Worm (Caenorhabditis elegans) whole organism, young adult: ENCODE measurements around the gene T24E12.3.

Experiments
- C17E4.6 ChIP-seq: fragments of 200-800 bp; sonication (Bioruptor generic); IDR thresholded peaks from 2 replicates; pipeline ENCODE4 v1.3.6; 2022; ENCODE audit warnings: missing genetic modification reagents, missing genetic modification characterization, missing compliant biosample characterization
- D2030.7 ChIP-seq: fragments of 200-800 bp; sonication (Bioruptor generic); IDR thresholded peaks from 2 replicates; pipeline ENCODE4 v1.3.6; 2022; ENCODE audit warnings: missing genetic modification reagents, missing genetic modification characterization, missing compliant biosample characterization
- F55B11.4 ChIP-seq: sonication (generic microtip); optimal IDR thresholded peaks from 2 replicates; lab custom pipeline; 2016; ENCODE audit warnings: missing compliant biosample characterization, missing genetic modification characterization, borderline replicate concordance; ENCODE audit not compliant: insufficient read depth
- F57A8.1 ChIP-seq: fragments of 200-800 bp; sonication (Bioruptor generic); optimal IDR thresholded peaks from 2 replicates; lab custom pipeline; 2018; ENCODE audit warnings: mild to moderate bottlenecking, missing genetic modification characterization, moderate library complexity, missing compliant biosample characterization
- F57C9.4 ChIP-seq: sonication (generic microtip); optimal IDR thresholded peaks from 2 replicates; lab custom pipeline; 2017; ENCODE audit warnings: mild to moderate bottlenecking, missing genetic modification characterization, missing compliant biosample characterization
- T07F8.4 ChIP-seq: sonication (generic microtip); optimal IDR thresholded peaks from 2 replicates; lab custom pipeline; 2016; ENCODE audit warnings: mild to moderate bottlenecking, missing genetic modification characterization, moderate library complexity, missing compliant biosample characterization
- Y56A3A.18 ChIP-seq: fragments of 200-800 bp; sonication (Bioruptor generic); IDR thresholded peaks from 2 replicates; pipeline ENCODE4 v1.3.6; 2022; ENCODE audit warnings: missing genetic modification reagents, missing genetic modification characterization, missing compliant biosample characterization
- akir-1 ChIP-seq: fragments of 200-800 bp; sonication (Bioruptor generic); optimal IDR thresholded peaks from 2 replicates; lab custom pipeline; 2018; ENCODE audit warnings: mild to moderate bottlenecking, missing genetic modification characterization, moderate library complexity, missing compliant biosample characterization
- aptf-2 ChIP-seq: fragments of 200-800 bp; sonication (Bioruptor generic); conservative IDR thresholded peaks from 2 replicates; pipeline ENCODE4 v1.3.6; 2022; ENCODE audit warnings: missing genetic modification reagents, missing genetic modification characterization, missing compliant biosample characterization
- attf-6 ChIP-seq: fragments of 200-800 bp; sonication (Bioruptor generic); IDR thresholded peaks from 2 replicates; pipeline ENCODE4 v1.3.6; 2022; ENCODE audit warnings: missing genetic modification reagents, missing genetic modification characterization, missing compliant biosample characterization
- bed-2 ChIP-seq: fragments of 200-800 bp; sonication (Bioruptor generic); IDR thresholded peaks from 2 replicates; pipeline ENCODE4 v1.3.6; 2022; ENCODE audit warnings: missing genetic modification reagents, missing genetic modification characterization, missing compliant biosample characterization
- cebp-1 ChIP-seq, 2 experiments: fragments of 200-800 bp in 1 of 2; sonication (Bioruptor generic) in 1 of 2; sonication (generic microtip) in 1 of 2; IDR thresholded peaks in 1 of 2; optimal IDR thresholded peaks in 1 of 2; 2 replicates each; pipeline versions ENCODE4 v1.3.6 to Lab custom; 2017 to 2022; ENCODE audit warnings: missing compliant biosample characterization in 2 of 2, missing genetic modification characterization in 2 of 2, mild to moderate bottlenecking in 1 of 2, missing genetic modification reagents in 1 of 2, moderate library complexity in 1 of 2
- chd-7 ChIP-seq: sonication (generic microtip); optimal IDR thresholded peaks from 2 replicates; lab custom pipeline; 2016; ENCODE audit warnings: mild to moderate bottlenecking, missing genetic modification characterization, moderate library complexity, missing compliant biosample characterization
- dpff-1 ChIP-seq: sonication (generic microtip); optimal IDR thresholded peaks from 2 replicates; lab custom pipeline; 2017; ENCODE audit warnings: mild to moderate bottlenecking, missing genetic modification characterization, missing compliant biosample characterization
- egl-18 ChIP-seq: fragments of 200-800 bp; sonication (Bioruptor generic); IDR thresholded peaks from 2 replicates; pipeline ENCODE4 v1.3.6; 2022; ENCODE audit warnings: missing genetic modification reagents, missing genetic modification characterization, missing compliant biosample characterization
- egl-44 ChIP-seq: fragments of 200-800 bp; sonication (Bioruptor generic); IDR thresholded peaks from 2 replicates; pipeline ENCODE4 v1.3.6; 2022; ENCODE audit warnings: missing genetic modification reagents, missing genetic modification characterization, missing compliant biosample characterization
- hlh-12 ChIP-seq: sonication (generic microtip); optimal IDR thresholded peaks from 2 replicates; lab custom pipeline; 2016; ENCODE audit warnings: missing genetic modification characterization, missing compliant biosample characterization
- hlh-26 ChIP-seq: fragments of 200-800 bp; sonication (Bioruptor generic); conservative IDR thresholded peaks from 2 replicates; pipeline ENCODE4 v1.3.6; 2022; ENCODE audit warnings: missing genetic modification reagents, missing genetic modification characterization, missing compliant biosample characterization
- let-526 ChIP-seq: fragments of 200-800 bp; sonication (Bioruptor generic); IDR thresholded peaks from 2 replicates; pipeline ENCODE4 v1.3.6; 2022; ENCODE audit warnings: missing genetic modification reagents, missing genetic modification characterization, missing compliant biosample characterization
- let-607 ChIP-seq, 2 experiments: fragments of 200-800 bp in 1 of 2; sonication (Bioruptor generic) in 1 of 2; sonication (generic microtip) in 1 of 2; optimal IDR thresholded peaks; 2 replicates each; lab custom pipeline; 2016 to 2018; ENCODE audit warnings: mild to moderate bottlenecking in 2 of 2, missing compliant biosample characterization in 2 of 2, missing genetic modification characterization in 2 of 2, moderate library complexity in 2 of 2, missing genotype in 1 of 2
- lin-26 ChIP-seq: fragments of 200-800 bp; sonication (Bioruptor generic); IDR thresholded peaks from 2 replicates; pipeline ENCODE4 v1.3.6; 2022; ENCODE audit warnings: missing genetic modification reagents, missing genetic modification characterization, missing compliant biosample characterization
- lsl-1 ChIP-seq: fragments of 200-800 bp; sonication (Bioruptor generic); optimal IDR thresholded peaks from 2 replicates; lab custom pipeline; 2018; ENCODE audit warnings: mild to moderate bottlenecking, missing genetic modification characterization, moderate library complexity, missing compliant biosample characterization
- mes-4 ChIP-seq: sonication (generic microtip); optimal IDR thresholded peaks from 2 replicates; lab custom pipeline; 2016; ENCODE audit warnings: missing genotype, missing genetic modification characterization, missing compliant biosample characterization
- nfya-1 ChIP-seq: sonication (generic microtip); optimal IDR thresholded peaks from 2 replicates; lab custom pipeline; 2017; ENCODE audit warnings: antibody characterized with exemption, missing compliant biosample characterization, missing genetic modification characterization, borderline replicate concordance; ENCODE audit not compliant: insufficient read depth
- nfyb-1 ChIP-seq: fragments of 200-800 bp; sonication (Bioruptor generic); IDR thresholded peaks from 2 replicates; pipeline ENCODE4 v1.3.6; 2022; ENCODE audit warnings: missing genetic modification reagents, missing genetic modification characterization, missing compliant biosample characterization
- nhr-27 ChIP-seq: fragments of 200-800 bp; sonication (Bioruptor generic); optimal IDR thresholded peaks from 2 replicates; lab custom pipeline; 2018; ENCODE audit warnings: mild to moderate bottlenecking, missing genetic modification characterization, moderate library complexity, missing compliant biosample characterization
- pha-4 ChIP-seq: fragments of 150-350 bp; sonication (generic microtip); optimal IDR thresholded peaks from 2 replicates; lab custom pipeline; 2014; ENCODE audit warnings: missing biosample characterization, missing genetic modification reagents, missing genetic modification characterization
- rpc-1 ChIP-seq, 2 experiments: fragments of 150-350 bp in 1 of 2; sonication (generic microtip) in 1 of 2; optimal IDR thresholded peaks; 2 replicates each; lab custom pipeline; 2014 to 2018; ENCODE audit warnings: missing biosample characterization in 1 of 2, missing genetic modification characterization in 1 of 2, missing genetic modification reagents in 1 of 2, missing genotype in 1 of 2
- snpc-1.3 ChIP-seq: sonication (generic microtip); optimal IDR thresholded peaks from 2 replicates; lab custom pipeline; 2017; ENCODE audit warnings: missing genetic modification characterization, mild to moderate bottlenecking, missing compliant biosample characterization, antibody characterized with exemption, moderate library complexity, missing genotype, missing genetic modification reagents; ENCODE audit not compliant: insufficient read depth
- xnd-1 ChIP-seq: sonication (generic microtip); optimal IDR thresholded peaks from 2 replicates; lab custom pipeline; 2016; ENCODE audit warnings: missing genotype, missing genetic modification reagents, missing genetic modification characterization, missing compliant biosample characterization
- ztf-22 ChIP-seq: fragments of 200-800 bp; sonication (Bioruptor generic); optimal IDR thresholded peaks from 2 replicates; lab custom pipeline; 2018; ENCODE audit warnings: mild to moderate bottlenecking, missing genetic modification characterization, moderate library complexity, missing compliant biosample characterization
- ztf-26 ChIP-seq: sonication (generic microtip); optimal IDR thresholded peaks from 2 replicates; lab custom pipeline; 2017; ENCODE audit warnings: missing genetic modification characterization, missing compliant biosample characterization
- ztf-3 ChIP-seq: fragments of 200-800 bp; sonication (Bioruptor generic); optimal IDR thresholded peaks from 2 replicates; lab custom pipeline; 2018; ENCODE audit warnings: mild to moderate bottlenecking, missing genetic modification characterization, missing compliant biosample characterization

T24E12.3 gene

DNA sequence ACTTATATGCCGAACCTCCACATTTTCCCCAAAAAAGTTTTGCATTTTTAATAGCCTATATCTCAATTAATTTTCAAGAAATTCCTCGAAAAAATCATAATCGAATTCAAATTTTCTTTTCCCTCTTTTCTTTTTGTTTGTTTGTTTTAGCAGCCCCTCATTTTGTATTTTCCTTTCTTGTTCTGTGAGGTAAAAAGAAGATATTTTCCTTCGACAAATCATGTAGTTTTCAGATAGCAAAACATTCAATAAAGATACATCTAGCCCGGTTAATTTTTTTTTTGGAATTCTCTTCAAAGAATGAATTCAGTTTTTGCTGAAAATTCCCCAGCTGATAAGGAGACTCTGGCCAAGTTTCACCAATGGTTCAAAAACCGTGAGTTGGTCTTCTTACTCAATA lies at the start of gene T24E12.3:
T24E12.3 (plus strand) TSS at position 301 of the 400 bp plus-strand sequence.
- no peak for TF ChIP-seq dpff-1 (tag; lab: Kevin White, UChicago)
- TF ChIP-seq aptf-2 (GFP tag; lab: Robert Waterston, UW), result no peak
- TF ChIP-seq ztf-26 (tag; lab: Kevin White, UChicago), result no peak
- TF ChIP-seq lin-26 (GFP tag; lab: Robert Waterston, UW), result no peak
- TF ChIP-seq let-607 (tag; optimal IDR thresholded peaks at IDR 0.05; lab: Kevin White, UChicago), result no peak
- no peak for TF ChIP-seq nfya-1 (tag; lab: Kevin White, UChicago)
- TF ChIP-seq nhr-27 (tag; lab: Kevin White, UChicago), result no peak
- TF ChIP-seq snpc-1.3, result no peak
- TF ChIP-seq rpc-1 (optimal IDR thresholded peaks at IDR 0.05; lab: Kevin White, UChicago), result no peak
- TF ChIP-seq rpc-1 (tag; optimal IDR thresholded peaks at IDR 0.05; lab: Kevin White, UChicago), result no peak
- no peak for TF ChIP-seq egl-44 (GFP tag; lab: Robert Waterston, UW)
- no peak for TF ChIP-seq cebp-1 (GFP tag; IDR thresholded peaks at IDR 0.05; lab: Robert Waterston, UW)
- no peak for TF ChIP-seq cebp-1 (tag; optimal IDR thresholded peaks at IDR 0.05; lab: Kevin White, UChicago)
- no peak for TF ChIP-seq Y56A3A.18 (GFP tag; lab: Robert Waterston, UW)
- TF ChIP-seq C17E4.6 (GFP tag; lab: Robert Waterston, UW), result no peak
- no peak for TF ChIP-seq lsl-1 (GFP tag; lab: Kevin White, UChicago)
- TF ChIP-seq hlh-12 (tag; lab: Kevin White, UChicago), result no peak
- no peak for TF ChIP-seq D2030.7 (GFP tag; lab: Robert Waterston, UW)
- no peak for TF ChIP-seq egl-18 (GFP tag; lab: Robert Waterston, UW)
- no peak for TF ChIP-seq F55B11.4
- no peak for TF ChIP-seq ztf-3
- no peak for TF ChIP-seq attf-6 (GFP tag; lab: Robert Waterston, UW)

DNA sequence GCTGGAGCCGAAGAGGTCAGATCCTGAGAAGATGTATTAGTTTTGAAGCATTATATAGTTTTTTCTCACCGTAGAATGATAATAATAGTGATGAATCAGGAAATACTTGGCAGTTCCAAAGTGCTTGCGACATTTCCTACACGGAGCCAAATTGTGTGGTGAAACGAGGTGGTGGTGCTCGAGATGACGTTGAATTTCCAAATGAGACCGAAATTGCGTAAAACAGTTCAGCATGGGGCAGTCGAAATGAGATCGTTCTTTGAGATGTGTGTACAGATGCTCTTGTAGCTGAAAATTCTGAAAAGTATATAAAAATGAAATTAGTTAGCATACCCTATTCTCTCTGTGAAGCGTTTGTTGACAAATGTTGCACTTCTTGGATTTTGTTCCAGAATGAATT lies 47.8 kb upstream of the T24E12.3 start, which contains the start of gene C46E10.8:
C46E10.8 (minus strand) TSS at position 101 of the 400 bp plus-strand sequence.
- no peak for TF ChIP-seq nfyb-1 (GFP tag; lab: Robert Waterston, UW)
- no peak for TF ChIP-seq chd-7
- no peak for TF ChIP-seq akir-1 (GFP tag; lab: Kevin White, UChicago)
- no peak for TF ChIP-seq ztf-22 (GFP tag; lab: Kevin White, UChicago)
- no peak for TF ChIP-seq mes-4 (tag; lab: Kevin White, UChicago)
- TF ChIP-seq T07F8.4 (tag; lab: Kevin White, UChicago), result no peak
- no peak for TF ChIP-seq hlh-26 (GFP tag; lab: Robert Waterston, UW)
- TF ChIP-seq bed-2 (GFP tag; lab: Robert Waterston, UW), result no peak
- no peak for TF ChIP-seq pha-4 (tag; lab: Kevin White, UChicago)
- no peak for TF ChIP-seq xnd-1 (tag; lab: Kevin White, UChicago)
- TF ChIP-seq cebp-1 (GFP tag; IDR thresholded peaks at IDR 0.05; lab: Robert Waterston, UW), result no peak
- no peak for TF ChIP-seq cebp-1 (tag; optimal IDR thresholded peaks at IDR 0.05; lab: Kevin White, UChicago)
- no peak for TF ChIP-seq snpc-1.3
- TF ChIP-seq F57A8.1 (GFP tag; lab: Kevin White, UChicago), result no peak

DNA sequence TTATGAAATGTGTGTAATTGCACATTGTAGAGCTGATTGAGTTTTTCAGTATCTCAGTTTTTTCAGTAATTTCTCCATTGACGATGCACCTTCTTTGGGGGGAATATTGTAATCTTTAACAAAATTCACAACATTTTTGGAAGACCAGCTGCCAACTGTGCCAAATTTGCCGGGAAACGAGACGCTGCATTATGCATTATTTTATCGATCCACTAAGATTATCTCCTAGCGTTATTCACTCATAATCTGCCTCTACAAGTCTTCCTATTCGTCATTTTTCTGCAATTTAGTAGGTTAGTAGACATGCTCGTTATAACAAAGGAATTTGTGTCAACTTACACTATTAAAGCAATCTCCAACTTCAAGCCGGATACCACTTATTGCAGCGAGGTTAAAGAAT lies 44.1 kb upstream of the T24E12.3 start, which contains the start of the genes sdz-12 and bath-31:
sdz-12 (minus strand) TSS at position 101 of the 400 bp plus-strand sequence.
bath-31 (plus strand) TSS at position 251 of the 400 bp plus-strand sequence.
- TF ChIP-seq let-526 (GFP tag; lab: Robert Waterston, UW), result no peak
- TF ChIP-seq F57C9.4 (tag; lab: Kevin White, UChicago), result no peak
